Fruit fly (Drosophila melanogaster) S2 (cell line): Measurements from ENCODE around the gene CG42538.

Source experiments
- CG8478 ChIP-seq: fragments of >200 bp; optimal IDR thresholded peaks from 2 replicates; lab custom pipeline; 2018
- CTCF ChIP-seq, 2 experiments: fragments of >200 bp; optimal IDR thresholded peaks; 2 replicates each; lab custom pipeline; 2018

DNA sequence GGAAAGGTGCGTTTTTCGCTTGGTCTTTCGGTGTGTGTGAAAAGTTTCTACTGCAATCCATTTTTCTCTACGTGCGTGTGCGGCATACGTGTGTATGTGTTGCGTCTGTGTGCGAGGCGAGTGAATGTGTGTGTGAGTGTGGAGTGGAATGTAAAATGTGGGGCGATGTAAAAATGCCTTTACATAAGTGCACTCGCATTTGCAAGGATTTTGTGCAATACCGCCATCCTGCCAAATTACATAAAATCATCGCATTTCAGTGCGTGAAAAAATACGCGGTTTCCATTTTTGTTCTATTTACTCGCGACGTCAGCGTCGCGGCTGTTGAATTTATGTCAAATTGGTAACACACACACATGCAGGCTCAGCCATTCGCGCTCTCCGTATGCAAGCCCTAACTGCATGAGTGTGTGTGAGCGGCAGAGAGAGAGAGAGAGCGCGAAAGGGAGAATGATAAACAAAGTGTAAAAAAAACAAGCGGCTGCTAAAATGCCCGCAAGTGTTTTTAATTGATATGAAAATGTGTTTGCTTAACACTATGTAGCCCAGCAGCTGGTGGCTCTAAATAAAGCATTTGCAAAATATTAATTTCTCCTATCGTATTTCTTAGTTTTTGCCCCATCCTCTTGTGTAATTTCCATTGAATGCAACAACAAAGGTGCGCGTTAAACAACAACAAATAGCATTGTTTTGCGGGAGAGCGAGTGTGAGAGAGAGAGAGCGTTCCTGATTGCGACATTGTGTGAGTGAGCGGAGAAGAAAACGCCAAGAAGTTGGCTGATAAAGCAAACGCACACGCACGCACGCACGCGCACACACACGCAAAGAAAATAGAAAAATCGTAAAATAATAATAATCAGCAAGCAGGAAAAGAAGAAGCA lies 18.1 kb downstream of the CG42538 start:
- TF ChIP-seq CTCF (optimal IDR thresholded peaks at IDR 0.05; lab: Kevin White, UChicago) (no peak), CG8478 (lab: Kevin White, UChicago) (peak; percentile 19)
